Fruit fly (Drosophila melanogaster): ENCODE measurements around the gene Las.
A peak's percentile ranks its signal among the peaks of the same experiment; 100 is the strongest.

The Las gene

dm6 chr3L:20473021-20473799 lies 41.0 kb upstream of the Las start, which contains the start of the genes CG32428 and CG5969 (continued):
- TF ChIP-seq ase (GFP tag; IDR thresholded peaks at IDR 0.05) (peak; percentile 50; the same call in 1 of the 3 replicates), exex (tag; optimal IDR thresholded peaks at IDR 0.05) (peak; percentile 8), mirr (GFP tag; optimal IDR thresholded peaks at IDR 0.05) (peak; percentile 29), CkIIα-i1 (GFP tag; IDR thresholded peaks at IDR 0.05) (no peak), CG13624 (GFP tag; optimal IDR thresholded peaks at IDR 0.05) (peak; percentile 31), B-H1 (GFP tag; IDR thresholded peaks at IDR 0.05) (peak; percentile 62), CG6175 (GFP tag; IDR thresholded peaks at IDR 0.05) (no peak), CG1603 (tag; optimal IDR thresholded peaks at IDR 0.05) (peak; percentile 38), gro (GFP tag; optimal IDR thresholded peaks at IDR 0.05) (peak; percentile 9)

DNA sequence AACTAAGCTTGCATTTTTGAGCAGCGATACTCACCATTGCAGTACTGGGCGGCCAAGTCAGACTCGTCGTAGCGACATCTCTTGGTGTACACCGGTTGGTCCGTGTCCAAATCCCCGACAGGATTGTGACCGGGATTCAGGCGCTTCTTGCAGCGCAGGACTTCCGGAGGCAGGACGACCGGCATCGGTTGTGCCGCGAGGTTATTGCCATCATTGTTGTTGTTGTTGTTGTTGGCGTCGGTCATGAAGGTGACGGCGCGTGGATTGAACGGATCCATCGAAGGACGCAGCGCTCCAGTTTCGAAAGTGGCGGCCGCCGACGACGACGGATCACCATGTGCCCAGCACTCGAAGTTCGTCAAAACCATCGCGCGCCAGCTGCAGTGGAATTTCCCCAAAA lies 40.4 kb upstream of the Las start:
- TF ChIP-seq CG4360 (GFP tag; IDR thresholded peaks at IDR 0.05), result peak; percentile 85
- TF ChIP-seq cato (GFP tag; optimal IDR thresholded peaks at IDR 0.05; ENCODE audit: borderline replicate concordance), result no peak
- TF ChIP-seq CG2889 (GFP tag; IDR thresholded peaks at IDR 0.05), result no peak
- no peak for TF ChIP-seq lov (optimal IDR thresholded peaks at IDR 0.05)
- TF ChIP-seq lov (GFP tag; IDR thresholded peaks at IDR 0.05), result 0 out of 3 replicates have a peak, but pooled peaks have one; percentile 50
- TF ChIP-seq da (GFP tag; optimal IDR thresholded peaks at IDR 0.05), result peak; percentile 21
- TF ChIP-seq prd (optimal IDR thresholded peaks at IDR 0.05), result no peak
- no peak for TF ChIP-seq prd (GFP tag; IDR thresholded peaks at IDR 0.05)
- TF ChIP-seq yki (optimal IDR thresholded peaks at IDR 0.05), result no peak
- TF ChIP-seq Med (GFP tag), result peak; percentile 68

DNA sequence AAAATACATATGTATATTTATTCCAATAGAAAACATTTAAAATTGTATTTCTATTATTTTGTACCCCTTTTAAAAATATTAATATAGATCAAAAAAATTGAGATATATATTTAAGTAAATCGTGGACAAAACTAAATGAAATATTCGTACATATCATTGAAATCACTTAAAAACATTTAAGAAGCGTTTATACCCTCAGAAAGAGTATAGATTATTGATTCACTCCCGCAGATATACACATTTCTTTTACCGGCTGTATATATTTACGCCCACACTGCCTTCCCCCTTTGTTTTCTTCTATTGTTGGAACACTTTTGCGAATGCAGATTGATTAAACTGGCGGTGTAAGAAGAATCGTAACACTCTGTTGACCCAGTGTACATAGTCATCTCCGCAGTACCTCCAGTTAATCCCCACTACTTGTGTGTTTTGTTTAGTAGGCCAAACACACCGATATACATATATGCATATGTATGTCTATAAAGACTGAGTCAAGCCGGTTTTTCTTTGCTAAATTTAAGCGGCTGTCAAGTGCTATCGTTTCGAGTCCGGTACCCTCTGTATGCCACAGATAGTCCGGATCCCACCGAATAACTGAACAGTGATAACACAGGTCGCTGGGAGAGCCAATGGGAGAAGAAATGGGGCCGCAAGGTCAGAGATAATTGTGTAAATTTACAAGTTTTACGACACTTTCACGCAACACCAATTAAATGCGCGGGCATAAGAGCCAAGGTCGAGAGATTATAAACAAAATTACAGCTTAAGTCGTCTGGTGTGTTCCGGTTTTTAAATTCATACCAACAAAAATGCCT lies 39.5 kb upstream of the Las start:
- TF ChIP-seq sna (GFP tag; IDR thresholded peaks at IDR 0.05; ENCODE audit: partially characterized antibody) (no peak), CG17829 (tag; optimal IDR thresholded peaks at IDR 0.05) (no peak), CG11093 (GFP tag; IDR thresholded peaks at IDR 0.05) (no peak), NC2α (GFP tag; optimal IDR thresholded peaks at IDR 0.05) (peak; percentile 60), CG9727 (GFP tag; optimal IDR thresholded peaks at IDR 0.05) (peak; percentile 62), Dad (GFP tag; optimal IDR thresholded peaks at IDR 0.05) (peak; percentile 4), Rfx (GFP tag; IDR thresholded peaks at IDR 0.05) (no peak; the same call in 1 of the 2 replicates), NK7.1 (GFP tag; optimal IDR thresholded peaks at IDR 0.05) (peak; percentile 23), CG1647 (GFP tag; optimal IDR thresholded peaks at IDR 0.05) (peak; percentile 11), CG12942 (GFP tag; optimal IDR thresholded peaks at IDR 0.05) (peak; percentile 44), ATbp (GFP tag; optimal IDR thresholded peaks at IDR 0.05) (peak; percentile 90), Vsx1 (GFP tag; optimal IDR thresholded peaks at IDR 0.05) (peak; percentile 38), pan (optimal IDR thresholded peaks at IDR 0.05) (no peak), pan (GFP tag; optimal IDR thresholded peaks at IDR 0.05 in 1 of 2, IDR thresholded peaks at IDR 0.05 in 1 of 2) (no peak), Dek (tag; optimal IDR thresholded peaks at IDR 0.05) (no peak), Ssrp (tag; optimal IDR thresholded peaks at IDR 0.05) (no peak), hth (optimal IDR thresholded peaks at IDR 0.05) (no peak), HLH3B (GFP tag; IDR thresholded peaks at IDR 0.05) (peak; percentile 6; the same call in 1 of the 2 replicates), nerfin-1 (tag; optimal IDR thresholded peaks at IDR 0.05) (peak; percentile 49), gsb (GFP tag; IDR thresholded peaks at IDR 0.05) (no peak), CG1602 (GFP tag; optimal IDR thresholded peaks at IDR 0.05) (peak; percentile 45), E2f1 (GFP tag; IDR thresholded peaks at IDR 0.05) (no peak), Dip2 (GFP tag; IDR thresholded peaks at IDR 0.05) (no peak), Ravus (GFP tag; IDR thresholded peaks at IDR 0.05) (no peak), Elba2 (GFP tag; optimal IDR thresholded peaks at IDR 0.05) (no peak), Spps (tag; optimal IDR thresholded peaks at IDR 0.05) (peak; percentile 44), crol (GFP tag; IDR thresholded peaks at IDR 0.05) (peak; percentile 7; the same call in 1 of the 2 replicates), CG7786 (GFP tag; optimal IDR thresholded peaks at IDR 0.05) (peak; percentile 32), seq (GFP tag; IDR thresholded peaks at IDR 0.05) (no peak)

Data from whole organism, embryonic.